Worm (Caenorhabditis elegans): Measurements from ENCODE around the gene C14A4.12.

Gene C14A4.12

ce11 chrII:10594312-10594711, 18.5 kb upstream of the C14A4.12 start:
- TF ChIP-seq flt-1 (GFP tag; IDR thresholded peaks at IDR 0.05), result no peak
- TF ChIP-seq ceh-13 (GFP tag; optimal IDR thresholded peaks at IDR 0.05), result no peak
- TF ChIP-seq hmbx-1 (tag; optimal IDR thresholded peaks at IDR 0.05), result no peak
- no peak for TF ChIP-seq ets-7 (tag; optimal IDR thresholded peaks at IDR 0.05)
- TF ChIP-seq hnd-1 (tag; optimal IDR thresholded peaks at IDR 0.05), result no peak
- no peak for TF ChIP-seq hmg-4 (GFP tag; optimal IDR thresholded peaks at IDR 0.05)

ce11 chrII:10594758-10595157, 18.1 kb upstream of the C14A4.12 start, which contains the start of gene C14A4.6:
TSS of gene C14A4.6 (minus strand) at chrII:10594776.
- TF ChIP-seq flt-1 (GFP tag; IDR thresholded peaks at IDR 0.05) (no peak), pes-1 (GFP tag; IDR thresholded peaks at IDR 0.05) (no peak), scrt-1 (GFP tag; IDR thresholded peaks at IDR 0.05) (no peak), aly-1 (tag; optimal IDR thresholded peaks at IDR 0.05) (no peak), ceh-36 (tag; optimal IDR thresholded peaks at IDR 0.05) (no peak)

- no peak for TF ChIP-seq hmg-4 (GFP tag; optimal IDR thresholded peaks at IDR 0.05)
- no peak for TF ChIP-seq aly-1 (tag; optimal IDR thresholded peaks at IDR 0.05)
- TF ChIP-seq ceh-36 (tag; optimal IDR thresholded peaks at IDR 0.05), result no peak
- no peak for TF ChIP-seq sea-1 (GFP tag; conservative IDR thresholded peaks at IDR 0.05)
Measured at ce11 chrII:10596462-10596861, 16.4 kb upstream of the C14A4.12 start, which contains the start of gene C14A4.7. TSS of gene C14A4.7 (minus strand) at chrII:10596562.

- TF ChIP-seq ama-1 (optimal IDR thresholded peaks at IDR 0.05), result no peak
- TF ChIP-seq hmg-4 (GFP tag; optimal IDR thresholded peaks at IDR 0.05), result no peak
- no peak for TF ChIP-seq flt-1 (GFP tag; IDR thresholded peaks at IDR 0.05)
- no peak for TF ChIP-seq tra-4 (tag; optimal IDR thresholded peaks at IDR 0.05)
- no peak for TF ChIP-seq B0310.2 (tag; optimal IDR thresholded peaks at IDR 0.05)
- no peak for TF ChIP-seq ceh-13 (GFP tag; optimal IDR thresholded peaks at IDR 0.05)
- no peak for TF ChIP-seq tbx-37 (GFP tag; conservative IDR thresholded peaks at IDR 0.05)
Measured at ce11 chrII:10598039-10598438, 14.8 kb upstream of the C14A4.12 start, which contains the start of gene C14A4.8. TSS of gene C14A4.8 (minus strand) at chrII:10598139.

ce11 chrII:10598970-10599369, 13.9 kb upstream of the C14A4.12 start, which contains the start of gene C14A4.9:
TSS of gene C14A4.9 (plus strand) at chrII:10599337.
- TF ChIP-seq hmg-4 (GFP tag; optimal IDR thresholded peaks at IDR 0.05), result no peak
- TF ChIP-seq flt-1 (GFP tag; IDR thresholded peaks at IDR 0.05), result no peak
- TF ChIP-seq hnd-1 (tag; optimal IDR thresholded peaks at IDR 0.05), result no peak

ce11 chrII:10602184-10602583, 10.7 kb upstream of the C14A4.12 start, which contains the start of gene srv-2:
TSS of gene srv-2 (minus strand) at chrII:10602284.
- TF ChIP-seq tbx-37 (GFP tag; conservative IDR thresholded peaks at IDR 0.05) (no peak), hmg-4 (GFP tag; optimal IDR thresholded peaks at IDR 0.05) (no peak), B0310.2 (tag; optimal IDR thresholded peaks at IDR 0.05) (no peak), ama-1 (optimal IDR thresholded peaks at IDR 0.05) (no peak), hnd-1 (tag; optimal IDR thresholded peaks at IDR 0.05) (no peak), flt-1 (GFP tag; IDR thresholded peaks at IDR 0.05) (no peak), ceh-13 (GFP tag; optimal IDR thresholded peaks at IDR 0.05) (no peak), scrt-1 (GFP tag; IDR thresholded peaks at IDR 0.05) (no peak), aly-1 (tag; optimal IDR thresholded peaks at IDR 0.05) (no peak), ceh-36 (tag; optimal IDR thresholded peaks at IDR 0.05) (no peak), tra-4 (tag; optimal IDR thresholded peaks at IDR 0.05) (no peak)

ce11 chrII:10603560-10603959, 9.3 kb upstream of the C14A4.12 start:
- TF ChIP-seq pes-1 (GFP tag; IDR thresholded peaks at IDR 0.05), result no peak
- TF ChIP-seq tra-4 (tag; optimal IDR thresholded peaks at IDR 0.05), result no peak
- TF ChIP-seq scrt-1 (GFP tag; IDR thresholded peaks at IDR 0.05), result no peak
- no peak for TF ChIP-seq hmbx-1 (tag; optimal IDR thresholded peaks at IDR 0.05)
- no peak for TF ChIP-seq hmg-4 (GFP tag; optimal IDR thresholded peaks at IDR 0.05)
- TF ChIP-seq F13C5.2 (tag; optimal IDR thresholded peaks at IDR 0.05), result no peak
- TF ChIP-seq B0310.2 (tag; optimal IDR thresholded peaks at IDR 0.05), result no peak
- no peak for TF ChIP-seq tbx-11 (GFP tag; IDR thresholded peaks at IDR 0.05)
- no peak for TF ChIP-seq ets-7 (tag; optimal IDR thresholded peaks at IDR 0.05)
- TF ChIP-seq sea-1 (GFP tag; conservative IDR thresholded peaks at IDR 0.05), result no peak
- TF ChIP-seq ceh-36 (tag; optimal IDR thresholded peaks at IDR 0.05), result no peak
- TF ChIP-seq ceh-13 (GFP tag; optimal IDR thresholded peaks at IDR 0.05), result no peak
- TF ChIP-seq hnd-1 (tag; optimal IDR thresholded peaks at IDR 0.05), result no peak
- no peak for TF ChIP-seq tbx-37 (GFP tag; conservative IDR thresholded peaks at IDR 0.05)
- no peak for TF ChIP-seq flt-1 (GFP tag; IDR thresholded peaks at IDR 0.05)
- TF ChIP-seq ama-1 (optimal IDR thresholded peaks at IDR 0.05), result no peak
- TF ChIP-seq aly-1 (tag; optimal IDR thresholded peaks at IDR 0.05), result no peak

- TF ChIP-seq hmbx-1 (tag; optimal IDR thresholded peaks at IDR 0.05) (no peak), aly-1 (tag; optimal IDR thresholded peaks at IDR 0.05) (no peak), ets-7 (tag; optimal IDR thresholded peaks at IDR 0.05) (no peak), B0310.2 (tag; optimal IDR thresholded peaks at IDR 0.05) (no peak), ama-1 (optimal IDR thresholded peaks at IDR 0.05) (no peak), tbx-37 (GFP tag; conservative IDR thresholded peaks at IDR 0.05) (no peak), ceh-13 (GFP tag; optimal IDR thresholded peaks at IDR 0.05) (no peak), F13C5.2 (tag; optimal IDR thresholded peaks at IDR 0.05) (no peak), pes-1 (GFP tag; IDR thresholded peaks at IDR 0.05) (no peak), hnd-1 (tag; optimal IDR thresholded peaks at IDR 0.05) (no peak), hmg-4 (GFP tag; optimal IDR thresholded peaks at IDR 0.05) (no peak)
Measured at ce11 chrII:10605512-10605911, 7.3 kb upstream of the C14A4.12 start, which contains the start of gene taf-13. TSS of gene taf-13 (minus strand) at chrII:10605612.

Measured in whole organism, early embryonic.